Worm (Caenorhabditis elegans) whole organism, L1 larva: ENCODE results near the gene hil-6.

Experiments
- ama-1 ChIP-seq: fragments of 150-350 bp; optimal IDR thresholded peaks from 2 replicates; lab custom pipeline; 2014
- blmp-1 ChIP-seq: fragments of 150-350 bp; optimal IDR thresholded peaks from 2 replicates; lab custom pipeline; 2014; ENCODE audit warnings: missing biosample characterization, missing genetic modification characterization
- dpl-1 ChIP-seq, 3 experiments: fragments of 150-350 bp in 2 of 3; sonication (generic microtip) in 1 of 3; optimal IDR thresholded peaks; 2 replicates each; lab custom pipeline; 2014 to 2017; ENCODE audit warnings: missing biosample characterization in 3 of 3, missing genetic modification characterization in 3 of 3, missing genetic modification reagents in 3 of 3
- egl-27 ChIP-seq, 2 experiments: fragments of 150-350 bp in 1 of 2; sonication (generic microtip); optimal IDR thresholded peaks; 3 replicates each; lab custom pipeline; 2017 to 2018; ENCODE audit warnings: missing biosample characterization in 2 of 2, missing genetic modification characterization in 2 of 2, missing genetic modification reagents in 2 of 2
- elt-2 ChIP-seq: sonication (generic microtip); optimal IDR thresholded peaks from 2 replicates; lab custom pipeline; 2016; ENCODE audit warnings: missing genetic modification characterization, mild to moderate bottlenecking, inconsistent platforms, missing compliant biosample characterization, missing genetic modification reagents
- fkh-4 ChIP-seq: sonication (generic microtip); optimal IDR thresholded peaks from 2 replicates; lab custom pipeline; 2016; ENCODE audit warnings: missing compliant biosample characterization, missing genetic modification characterization, borderline replicate concordance
- fos-1 ChIP-seq: fragments of 150-350 bp; optimal IDR thresholded peaks from 2 replicates; lab custom pipeline; 2014; ENCODE audit warnings: missing biosample characterization, missing genetic modification characterization
- nhr-85 ChIP-seq: sonication (generic microtip); peaks from one replicate; lab custom pipeline; 2016; ENCODE audit warnings: missing genetic modification characterization, inconsistent platforms, missing compliant biosample characterization
- tbx-2 ChIP-seq: sonication (generic microtip); optimal IDR thresholded peaks from 2 replicates; lab custom pipeline; 2016; ENCODE audit warnings: missing genetic modification characterization, missing compliant biosample characterization
- unc-62 ChIP-seq: fragments of 150-350 bp; optimal IDR thresholded peaks from 2 replicates; lab custom pipeline; 2014; ENCODE audit warnings: missing biosample characterization, missing genetic modification reagents, missing genetic modification characterization
- unc-86 ChIP-seq: sonication (generic microtip); optimal IDR thresholded peaks from 2 replicates; lab custom pipeline; 2016; ENCODE audit warnings: missing genetic modification characterization, missing compliant biosample characterization
- unc-98 ChIP-seq: fragments of 200-800 bp; sonication (Bioruptor generic); IDR thresholded peaks from 2 replicates; pipeline ENCODE4 v1.3.6; 2022; ENCODE audit warnings: missing genetic modification characterization, missing compliant biosample characterization
- xbp-1 ChIP-seq: sonication (generic microtip); optimal IDR thresholded peaks from 2 replicates; lab custom pipeline; 2016; ENCODE audit warnings: missing genetic modification characterization, missing compliant biosample characterization
- zip-4 ChIP-seq: fragments of 200-800 bp; sonication (Bioruptor generic); optimal IDR thresholded peaks from 2 replicates; lab custom pipeline; 2018; ENCODE audit warnings: mild to moderate bottlenecking, missing genetic modification characterization, moderate library complexity, missing compliant biosample characterization

DNA sequence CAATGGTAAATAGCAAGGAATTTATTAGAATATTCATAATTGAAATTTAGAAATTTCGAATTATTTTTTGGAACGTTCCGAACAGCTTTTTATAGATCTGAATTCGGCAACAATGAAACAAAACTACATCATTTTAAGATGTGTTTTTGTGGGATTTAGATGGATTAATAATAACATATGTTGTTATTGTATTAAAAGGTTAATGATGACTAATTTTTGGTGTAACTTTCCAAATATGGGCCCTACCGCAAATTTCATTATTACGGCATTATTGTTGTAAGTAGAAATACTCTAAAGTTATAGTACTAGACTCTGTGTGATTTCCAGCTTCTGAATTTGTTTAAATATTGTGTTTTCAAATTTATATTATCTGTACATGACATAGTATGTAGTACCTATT, 17.5 kb downstream of the hil-6 start, which contains the start of gene F59A7.11:
- TF ChIP-seq unc-62 (GFP tag; lab: Kevin White, UChicago): no peak
- TF ChIP-seq unc-98: no peak
- TF ChIP-seq egl-27 (tag; optimal IDR thresholded peaks at IDR 0.05; lab: Kevin White, UChicago): no peak
- no peak for TF ChIP-seq unc-86
- TF ChIP-seq tbx-2 (tag; lab: Kevin White, UChicago): no peak
- TF ChIP-seq elt-2: no peak
- TF ChIP-seq ama-1 (lab: Kevin White, UChicago): no peak
- TF ChIP-seq dpl-1 (GFP tag; optimal IDR thresholded peaks at IDR 0.05; lab: Kevin White, UChicago): no peak
- no peak for TF ChIP-seq xbp-1 (tag; lab: Kevin White, UChicago)
- TF ChIP-seq blmp-1 (tag; lab: Kevin White, UChicago): no peak
- TF ChIP-seq fkh-4 (tag; lab: Kevin White, UChicago): no peak
- no peak for TF ChIP-seq nhr-85 (tag; lab: Kevin White, UChicago)
- no peak for TF ChIP-seq zip-4 (GFP tag; lab: Kevin White, UChicago)
- no peak for TF ChIP-seq fos-1 (tag; lab: Kevin White, UChicago)
